Fruit fly (Drosophila melanogaster): Measurements from ENCODE around the gene CG4955.

Gene CG4955

DNA sequence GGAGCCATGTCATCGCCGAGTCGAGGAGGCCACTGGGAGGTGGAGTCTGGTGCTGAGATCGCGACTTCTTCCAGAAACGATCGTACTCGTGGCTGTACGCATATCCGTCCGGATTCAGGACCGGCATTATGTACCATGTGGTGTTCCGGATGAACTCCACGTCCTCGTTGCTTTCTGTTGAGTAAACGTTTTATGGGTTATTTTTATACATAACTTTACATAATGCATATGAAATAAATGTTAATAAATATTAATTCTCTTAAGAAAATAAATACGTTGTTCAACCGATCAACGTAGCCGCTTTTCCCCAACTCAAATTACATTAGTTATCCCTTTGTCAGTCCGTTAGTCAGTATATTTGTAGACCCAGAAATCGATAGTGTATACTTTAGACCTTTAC is at the start of gene CG4955:
CG4955 (plus strand) TSS at position 301 of the 400 bp plus-strand sequence.
- no peak for TF ChIP-seq noc (tag; optimal IDR thresholded peaks at IDR 0.05)

dm6 chrX:17047730-17048577 is 33.3 kb upstream of the CG4955 start:
- no peak for TF ChIP-seq noc (tag; optimal IDR thresholded peaks at IDR 0.05)

- TF ChIP-seq noc (tag; optimal IDR thresholded peaks at IDR 0.05), result no peak
These were observed 14.6 kb upstream of the CG4955 start, which contains the start of gene CG45002 for dm6 chrX:17066632-17067031. Gene CG45002 (minus strand): TSS chrX:17066732.

dm6 chrX:17068423-17068822 is 12.8 kb upstream of the CG4955 start, which contains the start of gene CG43077:
Gene CG43077 (minus strand): TSS chrX:17068523.
- no peak for TF ChIP-seq noc (tag; optimal IDR thresholded peaks at IDR 0.05)

- no peak for TF ChIP-seq noc (tag; optimal IDR thresholded peaks at IDR 0.05)
These were observed 4.6 kb upstream of the CG4955 start for dm6 chrX:17076449-17077289.

dm6 chrX:17077290-17078138 is 3.7 kb upstream of the CG4955 start, which contains the start of gene wcy:
Gene wcy (minus strand): TSS chrX:17077897.
- TF ChIP-seq noc (tag; optimal IDR thresholded peaks at IDR 0.05), result no peak

dm6 chrX:17078139-17078977 is 2.9 kb upstream of the CG4955 start, which contains the start of gene CG4949:
Gene CG4949 (plus strand): TSS chrX:17078836.
- no peak for TF ChIP-seq noc (tag; optimal IDR thresholded peaks at IDR 0.05)

DNA sequence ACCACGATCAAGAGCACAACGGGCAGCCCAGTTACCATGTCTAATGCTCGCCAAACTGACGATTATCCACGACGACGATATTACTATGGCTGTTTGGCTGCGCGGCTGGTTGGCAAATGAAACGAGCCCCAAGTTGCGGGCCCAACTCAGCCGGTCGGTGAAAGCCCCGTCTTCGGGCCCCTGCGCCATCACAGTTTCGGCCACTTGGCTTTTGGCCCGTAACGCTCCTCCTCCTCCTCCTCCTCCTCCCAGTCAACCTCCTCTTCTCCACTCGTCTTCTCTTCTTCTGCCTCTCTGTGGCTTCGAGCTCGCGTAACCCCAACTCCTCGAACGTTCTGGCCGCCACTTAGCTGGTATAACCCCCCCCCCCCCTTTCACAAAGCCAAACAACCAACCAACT is 6.3 kb downstream of the CG4955 start, which contains the start of gene CG8945:
CG8945 (minus strand) TSS at position 101 of the 400 bp plus-strand sequence.
- TF ChIP-seq noc (tag; optimal IDR thresholded peaks at IDR 0.05), result no peak

- no peak for TF ChIP-seq noc (tag; optimal IDR thresholded peaks at IDR 0.05)
These were observed 9.3 kb downstream of the CG4955 start for dm6 chrX:17090585-17090984.

DNA sequence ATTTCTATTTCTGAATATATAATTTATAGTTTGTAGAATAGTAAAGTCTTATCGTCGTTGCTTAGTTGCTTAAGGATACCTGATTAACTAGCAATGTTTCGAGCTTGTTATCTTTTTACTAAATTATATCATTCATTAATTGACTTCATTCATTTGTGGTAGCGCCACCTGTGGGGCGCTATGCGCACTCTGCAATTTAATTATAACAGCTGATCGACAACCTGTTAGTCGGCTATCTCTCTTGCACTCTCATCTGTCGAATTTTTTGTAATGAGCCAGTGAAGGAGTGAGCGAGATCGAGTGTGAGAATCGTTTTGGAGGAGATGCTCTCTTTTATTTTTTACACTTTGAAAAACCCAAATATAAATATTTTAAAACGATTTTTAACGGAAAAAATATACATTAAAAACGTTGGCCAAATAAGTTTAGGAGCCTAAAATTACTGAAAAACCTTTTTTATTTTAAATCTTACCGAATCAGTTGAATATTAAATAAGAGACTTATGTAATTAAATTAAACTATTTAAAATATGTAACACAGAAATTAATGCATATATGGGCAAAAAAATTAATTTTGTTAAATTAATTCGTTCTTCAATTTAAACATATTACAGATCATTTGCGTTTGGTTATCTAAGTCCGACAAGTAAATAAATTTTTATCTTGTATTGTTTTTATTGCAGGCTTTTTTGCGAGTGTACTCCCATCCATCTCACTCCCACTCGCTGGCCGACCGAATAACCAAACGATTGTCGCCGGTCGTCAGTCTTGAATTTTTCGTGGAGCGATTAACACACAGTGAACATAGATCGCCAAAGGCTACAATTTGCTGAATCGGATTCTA is 10.0 kb downstream of the CG4955 start, which contains the start of the genes CG16700 and CG4991:
CG16700 (plus strand) TSS at position 793 of the 843 bp plus-strand sequence.
CG4991 (plus strand) TSS at position 793 of the 843 bp plus-strand sequence.
- peak; percentile 89 for TF ChIP-seq noc (tag; optimal IDR thresholded peaks at IDR 0.05)

dm6 chrX:17093431-17093830 is 12.2 kb downstream of the CG4955 start:
- no peak for TF ChIP-seq noc (tag; optimal IDR thresholded peaks at IDR 0.05)

dm6 chrX:17093900-17094446 is 12.7 kb downstream of the CG4955 start:
- peak; percentile 64 for TF ChIP-seq noc (tag; optimal IDR thresholded peaks at IDR 0.05)

DNA sequence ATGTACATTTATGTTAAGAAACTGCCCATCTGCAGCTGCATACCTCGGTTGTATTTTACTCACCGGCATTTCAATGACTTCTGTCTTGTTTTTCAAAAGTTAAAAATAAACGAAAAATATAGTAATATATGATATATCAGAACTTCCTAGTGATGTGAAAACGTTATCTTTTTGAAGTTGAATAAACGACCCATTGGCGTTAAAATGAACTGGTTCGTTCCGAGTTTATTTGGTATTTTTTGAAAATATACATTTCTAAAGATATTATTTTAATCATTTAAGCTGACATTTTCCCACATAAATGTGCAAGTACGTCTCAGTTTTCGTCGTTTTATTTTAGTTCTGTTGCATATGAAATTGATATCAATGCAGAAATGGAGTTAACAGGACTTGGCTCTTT is 24.5 kb downstream of the CG4955 start, which contains the start of gene Arpc3B:
Arpc3B (minus strand) TSS at position 146 of the 400 bp plus-strand sequence.
- TF ChIP-seq noc (tag; optimal IDR thresholded peaks at IDR 0.05), result no peak
